Worm (Caenorhabditis elegans) whole organism, L2 larva: ENCODE data around the gene ced-9.
A peak's percentile ranks its signal among the peaks of the same experiment; 100 is the strongest.

Experiments
- C34F6.9 ChIP-seq: fragments of 150-350 bp; optimal IDR thresholded peaks from 2 replicates; lab custom pipeline; 2014; ENCODE audit warnings: missing biosample characterization, missing genetic modification characterization
- F13H6.1 ChIP-seq: sonication (generic microtip); optimal IDR thresholded peaks from 2 replicates; lab custom pipeline; 2016; ENCODE audit warnings: missing genetic modification characterization, missing compliant biosample characterization
- R02D3.7 ChIP-seq: fragments of 150-350 bp; optimal IDR thresholded peaks from 2 replicates; lab custom pipeline; 2014; ENCODE audit warnings: missing biosample characterization, missing genetic modification characterization
- Y55F3AM.14 ChIP-seq: fragments of 200-800 bp; sonication (Bioruptor generic); optimal IDR thresholded peaks from 2 replicates; lab custom pipeline; 2018; ENCODE audit warnings: mild to moderate bottlenecking, missing genetic modification characterization, missing compliant biosample characterization
- ZK546.5 ChIP-seq: sonication (generic microtip); optimal IDR thresholded peaks from 2 replicates; lab custom pipeline; 2017; ENCODE audit warnings: missing biosample characterization, missing genetic modification characterization
- alr-1 ChIP-seq: fragments of 150-350 bp; optimal IDR thresholded peaks from 2 replicates; lab custom pipeline; 2014; ENCODE audit warnings: missing biosample characterization, missing genetic modification characterization
- aly-2 ChIP-seq: fragments of 150-350 bp; optimal IDR thresholded peaks from 2 replicates; lab custom pipeline; 2014; ENCODE audit warnings: missing biosample characterization, missing genetic modification characterization
- ama-1 ChIP-seq: fragments of 150-350 bp; optimal IDR thresholded peaks from 2 replicates; lab custom pipeline; 2018; ENCODE audit warnings: inconsistent platforms
- blmp-1 ChIP-seq: sonication (generic microtip); optimal IDR thresholded peaks from 2 replicates; lab custom pipeline; 2017; ENCODE audit warnings: missing genetic modification characterization, mild to moderate bottlenecking, missing compliant biosample characterization, antibody characterized with exemption, moderate library complexity; ENCODE audit not compliant: insufficient read depth
- ceh-16 ChIP-seq: fragments of 150-350 bp; optimal IDR thresholded peaks from 2 replicates; lab custom pipeline; 2014; ENCODE audit warnings: missing biosample characterization, missing genetic modification characterization
- ceh-82 ChIP-seq: fragments of 150-350 bp; optimal IDR thresholded peaks from 2 replicates; lab custom pipeline; 2014; ENCODE audit warnings: missing biosample characterization, missing genetic modification characterization
- crh-2 ChIP-seq: sonication (generic microtip); optimal IDR thresholded peaks from 2 replicates; lab custom pipeline; 2017; ENCODE audit warnings: missing biosample characterization, missing genetic modification characterization
- dmd-4 ChIP-seq: sonication (generic microtip); optimal IDR thresholded peaks from 2 replicates; lab custom pipeline; 2017; ENCODE audit warnings: missing biosample characterization, missing genetic modification characterization
- egl-27 ChIP-seq: sonication (generic microtip); optimal IDR thresholded peaks from 3 replicates; lab custom pipeline; 2017; ENCODE audit warnings: missing biosample characterization, missing genetic modification reagents, missing genetic modification characterization
- elt-1 ChIP-seq: fragments of 150-350 bp; optimal IDR thresholded peaks from 2 replicates; lab custom pipeline; 2014; ENCODE audit warnings: missing biosample characterization, missing genetic modification characterization
- elt-3 ChIP-seq: sonication (generic microtip); optimal IDR thresholded peaks from 2 replicates; lab custom pipeline; 2017; ENCODE audit warnings: missing biosample characterization, missing genetic modification characterization
- fos-1 ChIP-seq: fragments of 150-350 bp; optimal IDR thresholded peaks from 2 replicates; lab custom pipeline; 2014; ENCODE audit warnings: missing biosample characterization, missing genetic modification characterization
- gmeb-1 ChIP-seq: fragments of 150-350 bp; optimal IDR thresholded peaks from 2 replicates; lab custom pipeline; 2014; ENCODE audit warnings: missing biosample characterization, missing genetic modification characterization
- lin-11 ChIP-seq: fragments of 150-350 bp; sonication (generic microtip); optimal IDR thresholded peaks from 2 replicates; lab custom pipeline; 2014; ENCODE audit warnings: missing biosample characterization, missing genetic modification characterization, inconsistent platforms, mixed read lengths
- lin-13 ChIP-seq: fragments of 150-350 bp; optimal IDR thresholded peaks from 2 replicates; lab custom pipeline; 2014; ENCODE audit warnings: missing biosample characterization, missing genetic modification reagents, missing genetic modification characterization
- lin-39 ChIP-seq: fragments of 150-350 bp; optimal IDR thresholded peaks from 2 replicates; lab custom pipeline; 2014; ENCODE audit warnings: missing biosample characterization, missing genetic modification reagents, missing genetic modification characterization
- lsy-2 ChIP-seq, 2 experiments: fragments of 150-350 bp in 1 of 2; sonication (generic microtip) in 1 of 2; optimal IDR thresholded peaks; 2 replicates each; lab custom pipeline; 2014 to 2017; ENCODE audit warnings: missing biosample characterization in 2 of 2, missing genetic modification characterization in 2 of 2
- mab-5 ChIP-seq: fragments of 150-350 bp; optimal IDR thresholded peaks from 2 replicates; lab custom pipeline; 2014; ENCODE audit warnings: missing biosample characterization, missing genetic modification characterization
- mbf-1 ChIP-seq: sonication (generic microtip); optimal IDR thresholded peaks from 2 replicates; lab custom pipeline; 2017; ENCODE audit warnings: missing biosample characterization, missing genetic modification characterization
- mdl-1 ChIP-seq, 2 experiments: fragments of 150-350 bp in 1 of 2; sonication (generic microtip) in 1 of 2; optimal IDR thresholded peaks; 2 replicates each; lab custom pipeline; 2017; ENCODE audit warnings: missing biosample characterization in 2 of 2, missing genetic modification characterization in 2 of 2
- nhr-10 ChIP-seq: sonication (generic microtip); optimal IDR thresholded peaks from 2 replicates; lab custom pipeline; 2017; ENCODE audit warnings: missing biosample characterization, missing genetic modification characterization
- nhr-11 ChIP-seq: fragments of 150-350 bp; optimal IDR thresholded peaks from 2 replicates; lab custom pipeline; 2014; ENCODE audit warnings: missing biosample characterization, missing genetic modification characterization
- nhr-12 ChIP-seq: fragments of 150-350 bp; optimal IDR thresholded peaks from 2 replicates; lab custom pipeline; 2014; ENCODE audit warnings: missing biosample characterization, missing genetic modification characterization
- nhr-129 ChIP-seq: fragments of 150-350 bp; optimal IDR thresholded peaks from 2 replicates; lab custom pipeline; 2014; ENCODE audit warnings: missing biosample characterization, missing genetic modification characterization
- nhr-21 ChIP-seq: fragments of 150-350 bp; optimal IDR thresholded peaks from 2 replicates; lab custom pipeline; 2014; ENCODE audit warnings: missing biosample characterization, missing genetic modification characterization
- nhr-23 ChIP-seq: fragments of 150-350 bp; optimal IDR thresholded peaks from 2 replicates; lab custom pipeline; 2014; ENCODE audit warnings: missing biosample characterization, missing genetic modification reagents, missing genetic modification characterization
- nhr-237 ChIP-seq: fragments of 150-350 bp; optimal IDR thresholded peaks from 2 replicates; lab custom pipeline; 2014; ENCODE audit warnings: missing biosample characterization, missing genetic modification characterization
- nhr-25 ChIP-seq: fragments of 150-350 bp; sonication (generic microtip); optimal IDR thresholded peaks from 3 replicates; lab custom pipeline; 2014; ENCODE audit warnings: missing biosample characterization, missing genetic modification characterization
- nhr-6 ChIP-seq: fragments of 150-350 bp; optimal IDR thresholded peaks from 2 replicates; lab custom pipeline; 2014; ENCODE audit warnings: missing biosample characterization, missing genetic modification characterization
- nhr-77 ChIP-seq: fragments of 150-350 bp; optimal IDR thresholded peaks from 2 replicates; lab custom pipeline; 2014; ENCODE audit warnings: missing biosample characterization, missing genetic modification characterization
- peb-1 ChIP-seq: fragments of 150-350 bp; optimal IDR thresholded peaks from 2 replicates; lab custom pipeline; 2014; ENCODE audit warnings: missing biosample characterization, missing genetic modification characterization
- sem-4 ChIP-seq: fragments of 150-350 bp; optimal IDR thresholded peaks from 2 replicates; lab custom pipeline; 2014; ENCODE audit warnings: missing biosample characterization, missing genetic modification reagents, missing genetic modification characterization
- skn-1 ChIP-seq: sonication (generic microtip); optimal IDR thresholded peaks from 2 replicates; lab custom pipeline; 2017; ENCODE audit warnings: missing biosample characterization, missing genetic modification characterization
- sma-3 ChIP-seq: sonication (generic microtip); optimal IDR thresholded peaks from 2 replicates; lab custom pipeline; 2016; ENCODE audit warnings: missing genetic modification reagents, missing genetic modification characterization, missing compliant biosample characterization
- sma-9 ChIP-seq, 2 experiments: fragments of 150-350 bp in 1 of 2; sonication (generic microtip) in 1 of 2; optimal IDR thresholded peaks; 2 replicates each; lab custom pipeline; 2014 to 2016; ENCODE audit warnings: missing genetic modification characterization in 2 of 2, mild to moderate bottlenecking in 1 of 2, missing biosample characterization in 1 of 2, missing compliant biosample characterization in 1 of 2, missing genetic modification reagents in 1 of 2, moderate library complexity in 1 of 2
- snpc-4 ChIP-seq: fragments of 150-350 bp; optimal IDR thresholded peaks from 2 replicates; lab custom pipeline; 2014; ENCODE audit warnings: missing biosample characterization, missing genetic modification characterization
- unc-39 ChIP-seq: fragments of 150-350 bp; optimal IDR thresholded peaks from 2 replicates; lab custom pipeline; 2014; ENCODE audit warnings: missing biosample characterization, missing genetic modification characterization
- unc-55 ChIP-seq: fragments of 150-350 bp; sonication (generic microtip); optimal IDR thresholded peaks from 3 replicates; lab custom pipeline; 2014; ENCODE audit warnings: missing biosample characterization, missing genetic modification reagents, missing genetic modification characterization
- unc-62 ChIP-seq: fragments of 150-350 bp; optimal IDR thresholded peaks from 2 replicates; lab custom pipeline; 2014; ENCODE audit warnings: missing biosample characterization, missing genetic modification reagents, missing genetic modification characterization
- zag-1 ChIP-seq: fragments of 150-350 bp; optimal IDR thresholded peaks from 2 replicates; lab custom pipeline; 2014; ENCODE audit warnings: missing biosample characterization, missing genetic modification characterization
- ztf-1 ChIP-seq: fragments of 200-800 bp; sonication (Bioruptor generic); conservative IDR thresholded peaks from 2 replicates; pipeline ENCODE4 v1.3.6; 2022; ENCODE audit warnings: missing genetic modification characterization, missing compliant biosample characterization
- ztf-11 ChIP-seq: sonication (generic microtip); optimal IDR thresholded peaks from 2 replicates; lab custom pipeline; 2017; ENCODE audit warnings: missing biosample characterization, missing genetic modification characterization

ced-9 gene

ce11 chrIII:10320788-10321187 is 14.2 kb upstream of the ced-9 start, which contains the start of gene sas-7:
Gene sas-7, plus strand, starts transcription at chrIII:10321019.
- TF ChIP-seq dmd-4, result no peak
- TF ChIP-seq unc-55 (GFP tag; lab: Kevin White, UChicago), result peak; percentile 5

ce11 chrIII:10326327-10326726 is 8.6 kb upstream of the ced-9 start:
- TF ChIP-seq ztf-1 (GFP tag; lab: Robert Waterston, UW) (no peak), gmeb-1 (no peak), unc-39 (tag; lab: Kevin White, UChicago) (no peak), nhr-21 (tag; lab: Kevin White, UChicago) (no peak), elt-3 (tag; lab: Kevin White, UChicago) (no peak), crh-2 (no peak), nhr-10 (tag; lab: Kevin White, UChicago) (no peak)
- TF ChIP-seq, all 48 proteins: peak for 0

- TF ChIP-seq unc-55 (GFP tag; lab: Kevin White, UChicago) (no peak), nhr-10 (tag; lab: Kevin White, UChicago) (no peak), elt-3 (tag; lab: Kevin White, UChicago) (no peak), lin-39 (tag; lab: Kevin White, UChicago) (no peak), ceh-16 (tag; lab: Kevin White, UChicago) (no peak), unc-39 (tag; lab: Kevin White, UChicago) (no peak), snpc-4 (tag; lab: Kevin White, UChicago) (no peak), nhr-129 (tag; lab: Kevin White, UChicago) (peak; percentile 10), crh-2 (no peak), fos-1 (tag; lab: Kevin White, UChicago) (peak; percentile 38), mab-5 (tag; lab: Kevin White, UChicago) (no peak), alr-1 (tag; lab: Kevin White, UChicago) (no peak), nhr-23 (tag; lab: Kevin White, UChicago) (no peak), lin-13 (no peak), sem-4 (tag; lab: Kevin White, UChicago) (no peak), nhr-25 (tag; lab: Kevin White, UChicago) (peak; percentile 27), nhr-21 (tag; lab: Kevin White, UChicago) (no peak), aly-2 (no peak), R02D3.7 (tag; lab: Kevin White, UChicago) (no peak), nhr-11 (tag; lab: Kevin White, UChicago) (no peak), nhr-12 (tag; lab: Kevin White, UChicago) (no peak), C34F6.9 (tag; lab: Kevin White, UChicago) (no peak), ztf-1 (GFP tag; lab: Robert Waterston, UW) (no peak), ama-1 (peak; percentile 31), zag-1 (tag; lab: Kevin White, UChicago) (no peak), sma-9 (GFP tag; optimal IDR thresholded peaks at IDR 0.05; lab: Kevin White, UChicago) (no peak), sma-9 (tag; optimal IDR thresholded peaks at IDR 0.05; lab: Kevin White, UChicago) (no peak), lsy-2 (tag; optimal IDR thresholded peaks at IDR 0.05; lab: Kevin White, UChicago) (no peak), skn-1 (tag; lab: Kevin White, UChicago) (no peak), nhr-237 (no peak), sma-3 (peak; percentile 0), peb-1 (tag; lab: Kevin White, UChicago) (no peak), Y55F3AM.14 (GFP tag; lab: Kevin White, UChicago) (no peak), ZK546.5 (tag; lab: Kevin White, UChicago) (no peak), lin-11 (tag; lab: Kevin White, UChicago) (no peak), F13H6.1 (no peak), egl-27 (tag; lab: Kevin White, UChicago) (no peak), ztf-11 (tag; lab: Kevin White, UChicago) (no peak), nhr-77 (tag; lab: Kevin White, UChicago) (no peak), dmd-4 (no peak), ceh-82 (tag; lab: Kevin White, UChicago) (no peak), elt-1 (no peak), mbf-1 (tag; lab: Kevin White, UChicago) (no peak), gmeb-1 (no peak), nhr-6 (tag; lab: Kevin White, UChicago) (peak; percentile 1), mdl-1 (tag; optimal IDR thresholded peaks at IDR 0.05; lab: Kevin White, UChicago) (no peak), unc-62 (GFP tag; lab: Kevin White, UChicago) (no peak), blmp-1 (tag; lab: Kevin White, UChicago) (no peak)
Observed at ce11 chrIII:10328565-10329541, 6.1 kb upstream of the ced-9 start.
